Worm (Caenorhabditis elegans) whole organism, L3 larva: ENCODE measurements around the gene del-2.

ENCODE experiments used
- ama-1 ChIP-seq: fragments of 150-350 bp; optimal IDR thresholded peaks from 2 replicates; lab custom pipeline; 2018
- elt-1 ChIP-seq: fragments of 150-350 bp; optimal IDR thresholded peaks from 2 replicates; lab custom pipeline; 2014; ENCODE audit warnings: missing biosample characterization, missing genetic modification characterization
- lin-15B ChIP-seq: fragments of 150-350 bp; optimal IDR thresholded peaks from 2 replicates; lab custom pipeline; 2014; ENCODE audit warnings: missing biosample characterization, missing genetic modification characterization
- nhr-11 ChIP-seq: fragments of 150-350 bp; optimal IDR thresholded peaks from 2 replicates; lab custom pipeline; 2014; ENCODE audit warnings: missing biosample characterization, missing genetic modification characterization
- nhr-76 ChIP-seq: fragments of 150-350 bp; sonication (generic microtip); optimal IDR thresholded peaks from 5 replicates; lab custom pipeline; 2014; ENCODE audit warnings: missing biosample characterization, missing genetic modification characterization
- pha-4 ChIP-seq: fragments of 150-350 bp; optimal IDR thresholded peaks from 2 replicates; lab custom pipeline; 2014; ENCODE audit warnings: missing biosample characterization, missing genetic modification reagents, missing genetic modification characterization
- skn-1 ChIP-seq: fragments of 150-350 bp; optimal IDR thresholded peaks from 2 replicates; lab custom pipeline; 2014; ENCODE audit warnings: missing biosample characterization, missing genetic modification characterization
- snpc-4 ChIP-seq: fragments of 150-350 bp; optimal IDR thresholded peaks from 2 replicates; lab custom pipeline; 2014; ENCODE audit warnings: missing biosample characterization, missing genetic modification characterization
- tbx-2 ChIP-seq: sonication (generic microtip); optimal IDR thresholded peaks from 2 replicates; lab custom pipeline; 2016; ENCODE audit warnings: mild to moderate bottlenecking, missing genetic modification characterization, missing compliant biosample characterization
- unc-39 ChIP-seq: sonication (generic microtip); optimal IDR thresholded peaks from 4 replicates; lab custom pipeline; 2017; ENCODE audit warnings: missing biosample characterization, missing genetic modification characterization
- unc-62 ChIP-seq: fragments of 150-350 bp; sonication (generic microtip); optimal IDR thresholded peaks from 4 replicates; lab custom pipeline; 2014; ENCODE audit warnings: missing biosample characterization, missing genetic modification reagents, missing genetic modification characterization
- zag-1 ChIP-seq: fragments of 150-350 bp; optimal IDR thresholded peaks from 2 replicates; lab custom pipeline; 2014; ENCODE audit warnings: missing biosample characterization, missing genetic modification characterization
- ztf-4 ChIP-seq: fragments of 150-350 bp; optimal IDR thresholded peaks from 2 replicates; lab custom pipeline; 2014; ENCODE audit warnings: missing biosample characterization, missing genetic modification characterization

ce11 chrIV:9680841-9681240 is 39.0 kb upstream of the del-2 start, which contains the start of gene ins-8:
- TF ChIP-seq zag-1 (tag; lab: Kevin White, UChicago) (no peak), snpc-4 (no peak), lin-15B (tag; lab: Kevin White, UChicago) (no peak), ztf-4 (tag; lab: Kevin White, UChicago) (no peak), ama-1 (lab: Kevin White, UChicago) (no peak), elt-1 (tag; lab: Kevin White, UChicago) (no peak), pha-4 (tag; lab: Kevin White, UChicago) (no peak), unc-62 (GFP tag; lab: Kevin White, UChicago) (no peak), unc-39 (tag; lab: Kevin White, UChicago) (no peak), nhr-76 (no peak), skn-1 (tag; lab: Kevin White, UChicago) (no peak), nhr-11 (no peak), tbx-2 (tag; lab: Kevin White, UChicago) (no peak)
